Fruit fly (Drosophila melanogaster) whole organism, embryonic: ENCODE measurements around the gene Sc2.

Experiments
- Atf3 ChIP-seq: fragments of 200-800 bp; sonication (Bioruptor generic); optimal IDR thresholded peaks from 3 replicates; lab custom pipeline; 2016; ENCODE audit warnings: missing biosample characterization, missing genetic modification characterization
- CG10209 ChIP-seq: fragments of 200-800 bp; sonication (Bioruptor generic); optimal IDR thresholded peaks from 3 replicates; lab custom pipeline; 2017; ENCODE audit warnings: missing biosample characterization, mild to moderate bottlenecking, missing genetic modification characterization, missing genetic modification reagents
- CG12155 ChIP-seq: fragments of 200-800 bp; sonication (Bioruptor generic); optimal IDR thresholded peaks from 3 replicates; lab custom pipeline; 2016; ENCODE audit warnings: missing biosample characterization, missing genetic modification characterization
- CG12391 ChIP-seq: fragments of 200-800 bp; sonication (Bioruptor generic); optimal IDR thresholded peaks from 3 replicates; lab custom pipeline; 2018; ENCODE audit warnings: missing biosample characterization, mild to moderate bottlenecking, missing genetic modification characterization, moderate library complexity
- CG13775 ChIP-seq: fragments of 200-800 bp; sonication (Bioruptor generic); optimal IDR thresholded peaks from 3 replicates; lab custom pipeline; 2017; ENCODE audit warnings: missing biosample characterization, mild to moderate bottlenecking, missing genetic modification characterization
- CG14710 ChIP-seq: fragments of 200-800 bp; sonication (Bioruptor generic); optimal IDR thresholded peaks from 3 replicates; lab custom pipeline; 2019; ENCODE audit warnings: missing biosample characterization, mild to moderate bottlenecking, missing genetic modification characterization, moderate library complexity
- CG14860 ChIP-seq: fragments of 200-800 bp; sonication (Bioruptor generic); IDR thresholded peaks from 3 replicates; pipeline ENCODE4 v1.3.6; 2022; ENCODE audit warnings: missing biosample characterization, missing genetic modification characterization; ENCODE audit not compliant: partially characterized antibody
- CG1529 ChIP-seq: fragments of 200-800 bp; sonication (Bioruptor generic); optimal IDR thresholded peaks from 3 replicates; lab custom pipeline; 2018; ENCODE audit warnings: missing biosample characterization, missing genetic modification characterization
- CG17186 ChIP-seq: fragments of 200-800 bp; sonication (Bioruptor generic); optimal IDR thresholded peaks from 3 replicates; lab custom pipeline; 2017; ENCODE audit warnings: missing biosample characterization, missing genetic modification reagents, missing genetic modification characterization
- CG1832 ChIP-seq: fragments of 200-800 bp; sonication (Bioruptor generic); optimal IDR thresholded peaks from 2 replicates; lab custom pipeline; 2017; ENCODE audit warnings: missing biosample characterization, mild to moderate bottlenecking, missing genetic modification characterization, inconsistent platforms
- CG18599 ChIP-seq: fragments of 200-800 bp; sonication (Bioruptor generic); optimal IDR thresholded peaks from 3 replicates; lab custom pipeline; 2017; ENCODE audit warnings: missing biosample characterization, missing genetic modification characterization, mild to moderate bottlenecking, moderate library complexity, missing genetic modification reagents
- CG18764 ChIP-seq: fragments of 200-800 bp; sonication (Bioruptor generic); optimal IDR thresholded peaks from 3 replicates; lab custom pipeline; 2016; ENCODE audit warnings: missing biosample characterization, missing genetic modification characterization
- CG2120 ChIP-seq: fragments of 200-800 bp; sonication (Bioruptor generic); optimal IDR thresholded peaks from 3 replicates; lab custom pipeline; 2016; ENCODE audit warnings: missing biosample characterization, missing genetic modification characterization
- CG2129 ChIP-seq: fragments of 200-800 bp; sonication (Bioruptor generic); IDR thresholded peaks from 2 replicates; pipeline ENCODE4 v1.3.6; 2022; ENCODE audit warnings: missing biosample characterization, missing genetic modification characterization; ENCODE audit not compliant: partially characterized antibody
- CG2202 ChIP-seq: fragments of 200-800 bp; sonication (Bioruptor generic); optimal IDR thresholded peaks from 2 replicates; lab custom pipeline; 2018; ENCODE audit warnings: missing biosample characterization, mild to moderate bottlenecking, missing genetic modification characterization
- CG32772 ChIP-seq: fragments of 200-800 bp; sonication (Bioruptor generic); IDR thresholded peaks from 2 replicates; pipeline ENCODE4 v1.3.6; 2022; ENCODE audit warnings: missing biosample characterization, missing genetic modification characterization
- CG3281 ChIP-seq: fragments of 200-800 bp; sonication (Bioruptor generic); optimal IDR thresholded peaks from 3 replicates; lab custom pipeline; 2017; ENCODE audit warnings: missing biosample characterization, mild to moderate bottlenecking, missing genetic modification characterization
- CG34376 ChIP-seq: fragments of 200-800 bp; sonication (Bioruptor generic); optimal IDR thresholded peaks from 2 replicates; lab custom pipeline; 2018; ENCODE audit warnings: missing biosample characterization, mild to moderate bottlenecking, missing genetic modification characterization
- CG4360 ChIP-seq: fragments of 200-800 bp; sonication (Bioruptor generic); IDR thresholded peaks from 2 replicates; pipeline ENCODE4 v1.3.6; 2022; ENCODE audit warnings: missing biosample characterization, missing genetic modification characterization
- CG4404 ChIP-seq: fragments of 200-800 bp; sonication (Bioruptor generic); IDR thresholded peaks from 2 replicates; pipeline ENCODE4 v1.3.6; 2022; ENCODE audit warnings: missing biosample characterization, missing genetic modification characterization
- CG4617 ChIP-seq: fragments of 200-800 bp; sonication (Bioruptor generic); optimal IDR thresholded peaks from 3 replicates; lab custom pipeline; 2016; ENCODE audit warnings: missing biosample characterization, missing genetic modification characterization, borderline replicate concordance
- CG5245 ChIP-seq: fragments of 200-800 bp; sonication (Bioruptor generic); optimal IDR thresholded peaks from 3 replicates; lab custom pipeline; 2016; ENCODE audit warnings: missing biosample characterization, missing genetic modification characterization
- CG6272 ChIP-seq: fragments of 200-800 bp; sonication (Bioruptor generic); IDR thresholded peaks from 2 replicates; pipeline ENCODE4 v1.3.6; 2022; ENCODE audit warnings: missing biosample characterization, missing genetic modification characterization
- CG8281 ChIP-seq: fragments of 200-800 bp; sonication (Bioruptor generic); optimal IDR thresholded peaks from 2 replicates; lab custom pipeline; 2018; ENCODE audit warnings: missing biosample characterization, mild to moderate bottlenecking, missing genetic modification characterization, moderate library complexity
- D ChIP-seq, 2 experiments: fragments of 200-800 bp in 1 of 2; fragments of >200 bp in 1 of 2; sonication (Bioruptor generic) in 1 of 2; optimal IDR thresholded peaks; 2 replicates in 1 of 2; 3 replicates in 1 of 2; lab custom pipeline; 2017; ENCODE audit warnings: mild to moderate bottlenecking in 1 of 2, missing biosample characterization in 1 of 2, missing genetic modification characterization in 1 of 2, missing genetic modification reagents in 1 of 2
- H15 ChIP-seq: fragments of 200-800 bp; sonication (Bioruptor generic); IDR thresholded peaks from 3 replicates; pipeline ENCODE4 v1.3.6; 2022; ENCODE audit warnings: missing biosample characterization, missing genetic modification characterization
- MBD-R2 ChIP-seq: fragments of 200-800 bp; sonication (Bioruptor generic); IDR thresholded peaks from 2 replicates; pipeline ENCODE4 v1.3.6; 2022; ENCODE audit warnings: missing biosample characterization, missing genetic modification characterization
- Mrtf ChIP-seq: fragments of 200-800 bp; sonication (Bioruptor generic); IDR thresholded peaks from 3 replicates; pipeline ENCODE4 v1.3.6; 2022; ENCODE audit warnings: missing biosample characterization, missing genetic modification characterization
- Neu2 ChIP-seq: fragments of 200-800 bp; sonication (Bioruptor generic); optimal IDR thresholded peaks from 3 replicates; lab custom pipeline; 2016; ENCODE audit warnings: missing biosample characterization, missing genetic modification characterization, borderline replicate concordance
- Sox102F ChIP-seq: fragments of 200-800 bp; sonication (Bioruptor generic); optimal IDR thresholded peaks from 2 replicates; lab custom pipeline; 2018; ENCODE audit warnings: missing biosample characterization, mild to moderate bottlenecking, missing genetic modification characterization, moderate library complexity
- TFAM ChIP-seq: fragments of 200-800 bp; sonication (Bioruptor generic); optimal IDR thresholded peaks from 2 replicates; lab custom pipeline; 2017; ENCODE audit warnings: missing biosample characterization, missing genetic modification characterization, inconsistent platforms
- bab2 ChIP-seq: fragments of 200-800 bp; sonication (Bioruptor generic); optimal IDR thresholded peaks from 2 replicates; lab custom pipeline; 2016; ENCODE audit warnings: missing biosample characterization, missing genetic modification characterization
- bcd ChIP-seq: fragments of 200-800 bp; sonication (Bioruptor generic); optimal IDR thresholded peaks from 2 replicates; lab custom pipeline; 2017; ENCODE audit warnings: missing biosample characterization, mild to moderate bottlenecking, missing genetic modification characterization
- br ChIP-seq: fragments of >200 bp; optimal IDR thresholded peaks from 2 replicates; lab custom pipeline; 2017
- bsh ChIP-seq, 2 experiments: fragments of 200-800 bp; sonication (Bioruptor generic); optimal IDR thresholded peaks; 2 replicates each; lab custom pipeline; 2017 to 2018; ENCODE audit warnings: mild to moderate bottlenecking in 2 of 2, missing biosample characterization in 2 of 2, missing genetic modification characterization in 2 of 2, moderate library complexity in 1 of 2
- cas ChIP-seq: fragments of 200-800 bp; sonication (Bioruptor generic); IDR thresholded peaks from 2 replicates; pipeline ENCODE4 v1.3.6; 2022; ENCODE audit warnings: missing biosample characterization, missing genetic modification characterization
- dan ChIP-seq: fragments of 200-800 bp; sonication (Bioruptor generic); IDR thresholded peaks from 2 replicates; pipeline ENCODE4 v1.3.6; 2022; ENCODE audit warnings: missing biosample characterization, missing genetic modification characterization
- dysf ChIP-seq: fragments of 200-800 bp; sonication (Bioruptor generic); IDR thresholded peaks from 3 replicates; pipeline ENCODE4 v1.3.6; 2022; ENCODE audit warnings: missing biosample characterization, missing genetic modification characterization
- her ChIP-seq: fragments of 200-800 bp; sonication (Bioruptor generic); optimal IDR thresholded peaks from 2 replicates; lab custom pipeline; 2016; ENCODE audit warnings: missing biosample characterization, missing genetic modification characterization
- odd ChIP-seq: fragments of 200-800 bp; sonication (Bioruptor generic); optimal IDR thresholded peaks from 2 replicates; lab custom pipeline; 2017; ENCODE audit warnings: missing biosample characterization, mild to moderate bottlenecking, missing genetic modification characterization
- phol ChIP-seq: fragments of 200-800 bp; sonication (Bioruptor generic); optimal IDR thresholded peaks from 3 replicates; lab custom pipeline; 2018; ENCODE audit warnings: missing biosample characterization, mild to moderate bottlenecking, missing genetic modification characterization, moderate library complexity
- pum ChIP-seq: fragments of 200-800 bp; sonication (Bioruptor generic); optimal IDR thresholded peaks from 2 replicates; lab custom pipeline; 2016; ENCODE audit warnings: missing biosample characterization, missing genetic modification characterization
- pzg ChIP-seq: fragments of 200-800 bp; sonication (Bioruptor generic); optimal IDR thresholded peaks from 3 replicates; lab custom pipeline; 2018; ENCODE audit warnings: missing biosample characterization, mild to moderate bottlenecking, missing genetic modification characterization, moderate library complexity
- row ChIP-seq: fragments of 200-800 bp; sonication (Bioruptor generic); IDR thresholded peaks from 3 replicates; pipeline ENCODE4 v1.3.6; 2022; ENCODE audit warnings: missing biosample characterization, missing genetic modification characterization
- slbo ChIP-seq: fragments of 200-800 bp; sonication (Bioruptor generic); IDR thresholded peaks from 2 replicates; pipeline ENCODE4 v1.3.6; 2022; ENCODE audit warnings: missing biosample characterization, missing genetic modification characterization
- sob ChIP-seq: fragments of 200-800 bp; sonication (Bioruptor generic); IDR thresholded peaks from 2 replicates; pipeline ENCODE4 v1.3.6; 2022; ENCODE audit warnings: missing biosample characterization, missing genetic modification characterization
- trem ChIP-seq: fragments of 200-800 bp; optimal IDR thresholded peaks from 3 replicates; lab custom pipeline; 2019; ENCODE audit warnings: missing biosample characterization, mild to moderate bottlenecking, missing genetic modification characterization, moderate library complexity
- z ChIP-seq: fragments of 200-800 bp; sonication (Bioruptor generic); IDR thresholded peaks from 3 replicates; pipeline ENCODE4 v1.3.6; 2022; ENCODE audit warnings: missing biosample characterization, missing genetic modification characterization
- zen2 ChIP-seq: fragments of 200-800 bp; sonication (Bioruptor generic); IDR thresholded peaks from 3 replicates; pipeline ENCODE4 v1.3.6; 2022; ENCODE audit warnings: missing biosample characterization, missing genetic modification characterization; ENCODE audit not compliant: partially characterized antibody

The Sc2 gene

DNA sequence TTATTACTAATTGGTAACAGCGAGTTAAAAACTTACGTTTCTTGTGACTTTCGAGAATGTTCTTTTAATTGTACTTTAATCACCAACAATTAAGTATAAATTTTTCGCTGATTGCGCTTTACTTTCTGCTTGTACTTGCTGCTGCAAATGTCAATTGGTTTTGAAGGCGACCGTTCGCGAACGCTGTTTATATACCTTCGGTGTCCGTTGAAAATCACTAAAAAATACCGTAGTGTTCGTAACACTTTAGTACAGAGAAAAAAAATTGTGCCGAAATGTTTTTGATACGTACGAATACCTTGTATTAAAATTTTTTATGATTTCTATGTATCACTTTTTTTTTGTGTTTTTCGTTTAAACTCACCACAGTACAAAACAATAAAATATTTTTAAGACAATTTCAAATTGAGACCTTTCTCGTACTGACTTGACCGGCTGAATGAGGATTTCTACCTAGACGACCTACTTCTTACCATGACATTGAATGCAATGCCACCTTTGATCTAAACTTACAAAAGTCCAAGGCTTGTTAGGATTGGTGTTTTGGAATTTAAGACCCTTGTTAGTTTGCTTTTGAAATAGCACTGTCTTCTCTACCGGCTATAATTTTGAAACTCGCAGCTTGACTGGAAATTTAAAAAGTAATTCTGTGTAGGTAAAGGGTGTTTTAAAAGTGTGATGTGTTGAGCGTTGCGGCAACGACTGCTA, 647 bp upstream of the Sc2 start, which contains the start of gene Ubi-p63E (continued):
- TF ChIP-seq CG14710 (tag; lab: Kevin White, UChicago) (peak; percentile 67), H15 (GFP tag; lab: Robert Waterston, UW) (no peak), D (optimal IDR thresholded peaks at IDR 0.05; lab: Kevin White, UChicago) (no peak), D (GFP tag; optimal IDR thresholded peaks at IDR 0.05; lab: Kevin White, UChicago) (peak; percentile 57), pzg (GFP tag; lab: Kevin White, UChicago) (peak; percentile 59), CG3281 (peak; percentile 46), CG5245 (GFP tag; lab: Kevin White, UChicago) (peak; percentile 1), CG2120 (GFP tag; lab: Kevin White, UChicago) (peak; percentile 81), CG1529 (GFP tag; lab: Kevin White, UChicago) (peak; percentile 40), CG8281 (tag; lab: Kevin White, UChicago) (peak; percentile 26), Mrtf (GFP tag; lab: Robert Waterston, UW) (no peak), CG34376 (GFP tag; lab: Kevin White, UChicago) (peak; percentile 66), CG10209 (peak; percentile 61), CG4360 (GFP tag; lab: Robert Waterston, UW) (no peak), CG12155 (GFP tag; lab: Kevin White, UChicago) (peak; percentile 68), CG32772 (GFP tag; lab: Robert Waterston, UW) (no peak), odd (GFP tag; lab: Kevin White, UChicago) (no peak), CG14860 (GFP tag; lab: Robert Waterston, UW) (no peak), bab2 (GFP tag; lab: Kevin White, UChicago) (peak; percentile 76), slbo (GFP tag; lab: Robert Waterston, UW) (no peak), zen2 (no peak), MBD-R2 (GFP tag; lab: Robert Waterston, UW) (no peak), dan (GFP tag; lab: Robert Waterston, UW) (no peak), dysf (GFP tag; lab: Robert Waterston, UW) (no peak), CG13775 (GFP tag; lab: Kevin White, UChicago) (peak; percentile 71), Atf3 (GFP tag; lab: Kevin White, UChicago) (peak; percentile 62), CG4404 (no peak), trem (no peak), CG18599 (GFP tag; lab: Kevin White, UChicago) (peak; percentile 65), bsh (GFP tag; optimal IDR thresholded peaks at IDR 0.05; lab: Kevin White, UChicago) (peak in 1 of 2 experiments; percentile 62), CG4617 (GFP tag; lab: Kevin White, UChicago) (peak; percentile 18), her (peak; percentile 64), cas (no peak), sob (no peak), CG18764 (GFP tag; lab: Kevin White, UChicago) (peak; percentile 30), CG17186 (GFP tag; lab: Kevin White, UChicago) (no peak), CG2202 (tag; lab: Kevin White, UChicago) (no peak), CG2129 (GFP tag; lab: Robert Waterston, UW) (no peak), bcd (GFP tag; lab: Kevin White, UChicago) (peak; percentile 62), pum (peak; percentile 75), CG1832 (GFP tag; lab: Kevin White, UChicago) (no peak), Neu2 (GFP tag; lab: Kevin White, UChicago) (peak; percentile 22), row (GFP tag; lab: Robert Waterston, UW) (no peak), CG12391 (peak; percentile 72), CG6272 (GFP tag; lab: Robert Waterston, UW) (peak; percentile 72), br (lab: Kevin White, UChicago) (no peak), z (GFP tag; lab: Robert Waterston, UW) (no peak), TFAM (GFP tag; lab: Kevin White, UChicago) (no peak), Sox102F (no peak), phol (tag; lab: Kevin White, UChicago) (peak; percentile 47)
